Worm (Caenorhabditis elegans) whole organism, young adult: ENCODE measurements around the gene ppt-1.

Experiments
- B0336.3 ChIP-seq: fragments of 200-800 bp; sonication (Bioruptor generic); IDR thresholded peaks from 2 replicates; pipeline ENCODE4 v1.3.6; 2022; ENCODE audit warnings: missing genetic modification characterization, missing compliant biosample characterization
- dpl-1 ChIP-seq: fragments of 150-350 bp; optimal IDR thresholded peaks from 2 replicates; lab custom pipeline; 2014; ENCODE audit warnings: missing biosample characterization, missing genetic modification reagents, missing genetic modification characterization
- nhr-90 ChIP-seq: sonication (generic microtip); optimal IDR thresholded peaks from 2 replicates; lab custom pipeline; 2016; ENCODE audit warnings: missing genotype, mild to moderate bottlenecking, missing genetic modification characterization, missing compliant biosample characterization
- pha-4 ChIP-seq: fragments of 150-350 bp; sonication (generic microtip); optimal IDR thresholded peaks from 2 replicates; lab custom pipeline; 2014; ENCODE audit warnings: missing biosample characterization, missing genetic modification reagents, missing genetic modification characterization

ce11 chrV:6666557-6666956, 40.4 kb upstream of the ppt-1 start:
- TF ChIP-seq nhr-90 (no peak), B0336.3 (no peak), pha-4 (tag; lab: Kevin White, UChicago) (no peak), dpl-1 (no peak)
